Fruit fly (Drosophila melanogaster) whole organism, wandering third instar larva: Measurements from ENCODE around the gene CG15141.

Experiments used
- Myc ChIP-seq: fragments of >200 bp; optimal IDR thresholded peaks from 2 replicates; lab custom pipeline; 2017
- N ChIP-seq: fragments of >200 bp; optimal IDR thresholded peaks from 2 replicates; lab custom pipeline; 2018; ENCODE audit warnings: missing biosample characterization, missing external identifiers, missing genetic modification characterization
- Sp1 ChIP-seq: fragments of 200-800 bp; sonication (Bioruptor generic); optimal IDR thresholded peaks from 3 replicates; lab custom pipeline; 2019; ENCODE audit warnings: missing biosample characterization, mild to moderate bottlenecking, missing genetic modification characterization, moderate library complexity
- h ChIP-seq: fragments of 200-800 bp; sonication (Bioruptor generic); optimal IDR thresholded peaks from 3 replicates; lab custom pipeline; 2016; ENCODE audit warnings: missing biosample characterization, mild to moderate bottlenecking, missing genetic modification characterization
- pan ChIP-seq: fragments of >200 bp; optimal IDR thresholded peaks from 2 replicates; lab custom pipeline; 2017
- psq ChIP-seq: fragments of 200-800 bp; sonication (Bioruptor generic); optimal IDR thresholded peaks from 3 replicates; lab custom pipeline; 2017; ENCODE audit warnings: missing biosample characterization, mild to moderate bottlenecking, missing genetic modification characterization, moderate library complexity
- sv ChIP-seq: fragments of 200-800 bp; sonication (Bioruptor generic); optimal IDR thresholded peaks from 3 replicates; lab custom pipeline; 2016; ENCODE audit warnings: missing biosample characterization, missing genetic modification characterization
- usp ChIP-seq: fragments of >200 bp; optimal IDR thresholded peaks from 2 replicates; lab custom pipeline; 2017; ENCODE audit warnings: missing biosample characterization, missing genetic modification characterization

DNA sequence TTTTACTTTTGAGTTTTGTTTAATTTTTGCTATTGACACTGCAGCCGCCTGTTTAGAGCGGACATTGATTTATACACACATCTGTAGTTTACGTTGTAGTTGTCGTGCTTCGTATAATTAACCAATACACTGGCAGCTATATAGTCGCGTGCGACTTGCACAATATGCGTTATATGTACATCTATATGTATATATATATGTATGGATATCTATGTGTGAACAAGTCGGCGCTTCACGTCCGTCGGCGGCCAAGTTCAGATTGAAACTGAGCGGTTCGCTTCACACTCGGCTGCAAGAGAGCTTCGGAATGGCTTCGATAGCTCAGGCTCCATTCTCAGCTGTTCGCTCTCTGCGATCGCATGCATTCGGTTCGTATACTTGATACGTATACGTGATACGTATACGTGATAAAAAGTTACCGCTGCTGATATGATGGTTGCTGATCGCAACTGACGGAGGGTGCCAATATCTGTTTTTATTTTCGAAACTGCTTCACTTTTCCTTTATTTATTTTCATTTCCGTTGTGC, 17.6 kb downstream of the CG15141 start:
- TF ChIP-seq sv (GFP tag; lab: Kevin White, UChicago) (no peak), usp (GFP tag; lab: Kevin White, UChicago) (no peak), psq (GFP tag; lab: Kevin White, UChicago) (peak; percentile 24), N (GFP tag; lab: Kevin White, UChicago) (no peak), pan (lab: Kevin White, UChicago) (no peak), Myc (lab: Kevin White, UChicago) (no peak), h (GFP tag; lab: Kevin White, UChicago) (peak; percentile 86), Sp1 (GFP tag; lab: Kevin White, UChicago) (peak; percentile 20)
